Worm (Caenorhabditis elegans): Measurements from ENCODE around the gene Y37D8A.6.

DNA sequence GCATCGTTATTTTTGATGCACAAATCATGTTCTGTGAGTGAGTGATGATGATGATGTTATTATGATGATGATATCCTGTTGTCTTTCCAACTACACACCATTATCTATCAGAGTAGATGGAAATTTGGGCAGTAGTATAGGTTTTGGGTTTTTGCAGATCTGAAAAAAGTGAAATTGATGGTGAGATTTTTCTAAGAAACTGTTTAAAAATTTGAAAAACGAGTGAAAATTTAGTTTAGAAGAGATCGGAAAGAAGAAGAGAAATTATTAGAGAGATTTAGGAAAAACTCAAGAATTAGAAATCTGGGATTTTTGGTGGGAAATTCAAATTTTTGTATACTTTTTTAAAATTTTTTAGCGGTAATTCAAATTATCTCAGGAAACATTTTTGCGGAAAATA, 21.5 kb upstream of the Y37D8A.6 start, which contains the start of the genes Y37D8A.29 and unc-71:
- no peak for TF ChIP-seq cebp-1 (GFP tag; IDR thresholded peaks at IDR 0.05)
- TF ChIP-seq cebp-1 (tag; optimal IDR thresholded peaks at IDR 0.05) = no peak
- no peak for TF ChIP-seq unc-130 (GFP tag; optimal IDR thresholded peaks at IDR 0.05)
- TF ChIP-seq snpc-4 (GFP tag; optimal IDR thresholded peaks at IDR 0.05) = no peak
- TF ChIP-seq snpc-4 (tag; optimal IDR thresholded peaks at IDR 0.05) = no peak
- TF ChIP-seq unc-62 (GFP tag; optimal IDR thresholded peaks at IDR 0.05) = no peak
- no peak for TF ChIP-seq nfya-1 (tag; optimal IDR thresholded peaks at IDR 0.05; ENCODE audit: borderline replicate concordance, insufficient read depth)
- no peak for TF ChIP-seq repo-1 (tag; optimal IDR thresholded peaks at IDR 0.05)
- TF ChIP-seq K11D2.4 (GFP tag; IDR thresholded peaks at IDR 0.05) = no peak
- TF ChIP-seq pha-4 (tag; optimal IDR thresholded peaks at IDR 0.05) = no peak
- TF ChIP-seq him-1 (tag; optimal IDR thresholded peaks at IDR 0.05) = no peak
- TF ChIP-seq nfyb-1 (GFP tag; IDR thresholded peaks at IDR 0.05) = no peak
- no peak for TF ChIP-seq lag-1 (GFP tag; IDR thresholded peaks at IDR 0.05)

Data from whole organism, young adult.